Fruit fly (Drosophila melanogaster): ENCODE measurements around the gene CG16713.

The CG16713 gene

dm6 chr2L:3712949-3713416 is 17.8 kb upstream of the CG16713 start, which contains the start of the genes CG31955 and CG2818 (continued):
- TF ChIP-seq CG17186 (GFP tag; optimal IDR thresholded peaks at IDR 0.05) = peak; percentile 82
- TF ChIP-seq CG16813 (GFP tag; IDR thresholded peaks at IDR 0.05; ENCODE audit: partially characterized antibody) = peak; percentile 76
- TF ChIP-seq CG3847 (GFP tag; IDR thresholded peaks at IDR 0.05) = peak; percentile 51
- no peak for TF ChIP-seq unpg (GFP tag; optimal IDR thresholded peaks at IDR 0.05)
- TF ChIP-seq CG10462 (GFP tag; optimal IDR thresholded peaks at IDR 0.05) = no peak
- TF ChIP-seq CG30020 (tag; optimal IDR thresholded peaks at IDR 0.05) = peak; percentile 36
- peak; percentile 26 for TF ChIP-seq NfI (GFP tag; optimal IDR thresholded peaks at IDR 0.05)
- no peak for TF ChIP-seq Ets65A (GFP tag)
- no peak for TF ChIP-seq ato (GFP tag; IDR thresholded peaks at IDR 0.05; ENCODE audit: partially characterized antibody)
- TF ChIP-seq CG14667 (GFP tag; IDR thresholded peaks at IDR 0.05) = no peak
- TF ChIP-seq CG42726 (GFP tag; IDR thresholded peaks at IDR 0.05; ENCODE audit: partially characterized antibody) = 0 out of 2 replicates have a peak, but pooled peaks have one; percentile 16
- TF ChIP-seq bsh (GFP tag; optimal IDR thresholded peaks at IDR 0.05) = peak in 1 of 2 experiments; percentile 19
- TF ChIP-seq amos (GFP tag; IDR thresholded peaks at IDR 0.05; ENCODE audit: partially characterized antibody) = peak; percentile 65
- TF ChIP-seq Dll (GFP tag; IDR thresholded peaks at IDR 0.05; ENCODE audit: partially characterized antibody) = peak; percentile 82
- peak; percentile 85 for TF ChIP-seq sna (GFP tag; IDR thresholded peaks at IDR 0.05; ENCODE audit: partially characterized antibody)
- no peak for TF ChIP-seq CG1792 (GFP tag; optimal IDR thresholded peaks at IDR 0.05)
- TF ChIP-seq CG3281 (GFP tag; optimal IDR thresholded peaks at IDR 0.05) = peak; percentile 22
- peak; percentile 63 for TF ChIP-seq sens (GFP tag)
- TF ChIP-seq CG17568 (GFP tag; optimal IDR thresholded peaks at IDR 0.05) = no peak
- TF ChIP-seq Med (GFP tag) = peak; percentile 70
- TF ChIP-seq B-H2 (GFP tag; optimal IDR thresholded peaks at IDR 0.05) = peak; percentile 23
- peak; percentile 40 for TF ChIP-seq CG13894 (tag; optimal IDR thresholded peaks at IDR 0.05)
- peak in 1 of 2 experiments; percentile 14 for TF ChIP-seq dpn (GFP tag; optimal IDR thresholded peaks at IDR 0.05)
- no peak for TF ChIP-seq pb (GFP tag; optimal IDR thresholded peaks at IDR 0.05)
- peak; percentile 80 for TF ChIP-seq BEAF-32 (GFP tag; optimal IDR thresholded peaks at IDR 0.05)
- TF ChIP-seq CG13424 (tag; optimal IDR thresholded peaks at IDR 0.05) = peak; percentile 48
- peak; percentile 57 for TF ChIP-seq dm (GFP tag; optimal IDR thresholded peaks at IDR 0.05)
- peak; percentile 36 for TF ChIP-seq CG12769 (tag; optimal IDR thresholded peaks at IDR 0.05)
- TF ChIP-seq CG9797 (GFP tag; optimal IDR thresholded peaks at IDR 0.05) = peak; percentile 1
- TF ChIP-seq NC2α (GFP tag; optimal IDR thresholded peaks at IDR 0.05) = no peak
- no peak for TF ChIP-seq seq (GFP tag; IDR thresholded peaks at IDR 0.05)
- TF ChIP-seq az2 (GFP tag; optimal IDR thresholded peaks at IDR 0.05) = peak; percentile 1
- no peak for TF ChIP-seq Ssrp (tag; optimal IDR thresholded peaks at IDR 0.05)
- no peak for TF ChIP-seq CG7987 (GFP tag; optimal IDR thresholded peaks at IDR 0.05)
- peak; percentile 61; the same call in 1 of the 2 replicates for TF ChIP-seq Bgb (GFP tag; IDR thresholded peaks at IDR 0.05; ENCODE audit: partially characterized antibody)
- no peak for TF ChIP-seq ab (GFP tag; optimal IDR thresholded peaks at IDR 0.05)
- peak; percentile 18 for TF ChIP-seq CG10267 (tag; optimal IDR thresholded peaks at IDR 0.05)
- peak; percentile 58 for TF ChIP-seq CG3995 (GFP tag; optimal IDR thresholded peaks at IDR 0.05)
- TF ChIP-seq Dp (GFP tag; optimal IDR thresholded peaks at IDR 0.05) = peak; percentile 59
- no peak for TF ChIP-seq Sox100B (GFP tag; optimal IDR thresholded peaks at IDR 0.05)
- peak; percentile 68 for TF ChIP-seq Doc3 (GFP tag; IDR thresholded peaks at IDR 0.05; ENCODE audit: partially characterized antibody)
- peak; percentile 73 for TF ChIP-seq phol (tag; optimal IDR thresholded peaks at IDR 0.05)
- TF ChIP-seq Jarid2 (GFP tag; optimal IDR thresholded peaks at IDR 0.05) = no peak
- TF ChIP-seq CG14710 (tag; optimal IDR thresholded peaks at IDR 0.05) = peak; percentile 38
- TF ChIP-seq Lim3 (GFP tag; IDR thresholded peaks at IDR 0.05) = no peak
- no peak for TF ChIP-seq her (GFP tag; optimal IDR thresholded peaks at IDR 0.05)
- peak; percentile 63; the same call in 1 of the 2 replicates for TF ChIP-seq CG2129 (GFP tag; IDR thresholded peaks at IDR 0.05; ENCODE audit: partially characterized antibody)
- peak; percentile 46 for TF ChIP-seq CG12659 (GFP tag; optimal IDR thresholded peaks at IDR 0.05)
